6 worm cellular contexts compared by ENCODE assay signal in genomic region chrII:5141945-5142514, ce11.
TF ChIP-seq lines count a peak whose summit lies in the region.

nas-29 (minus strand) TSS chrII:5142036.

TF ChIP-seq in whole organism, L1 larva, 84 proteins besides CTCF, POLR2A, EP300 and RAD21 (continues in another document):
- no peak for TF ChIP-seq lir-3 (tag; optimal IDR thresholded peaks at IDR 0.05; lab: Kevin White, UChicago; ENCODE audit: poor library complexity)
- TF ChIP-seq nhr-11 (tag; optimal IDR thresholded peaks at IDR 0.05; lab: Kevin White, UChicago), result no peak
- TF ChIP-seq unc-30 (tag; optimal IDR thresholded peaks at IDR 0.05; lab: Kevin White, UChicago), result no peak
- peak; percentile 92 for TF ChIP-seq nhr-20 (tag; optimal IDR thresholded peaks at IDR 0.05; lab: Kevin White, UChicago)
- TF ChIP-seq C34B4.2 (tag; optimal IDR thresholded peaks at IDR 0.05; lab: Kevin White, UChicago), result no peak
- TF ChIP-seq lin-14 (GFP tag; optimal IDR thresholded peaks at IDR 0.05; lab: Kevin White, UChicago), result peak; percentile 34
- TF ChIP-seq mab-9 (GFP tag; IDR thresholded peaks at IDR 0.05; lab: Robert Waterston, UW), result no peak
- TF ChIP-seq ztf-4 (tag; optimal IDR thresholded peaks at IDR 0.05; lab: Kevin White, UChicago), result no peak
- TF ChIP-seq C04F5.9 (tag; optimal IDR thresholded peaks at IDR 0.05; lab: Kevin White, UChicago), result no peak
- no peak for TF ChIP-seq jun-1 (tag; optimal IDR thresholded peaks at IDR 0.05; lab: Kevin White, UChicago)
- TF ChIP-seq grh-1 (GFP tag; IDR thresholded peaks at IDR 0.05; lab: Robert Waterston, UW), result no peak
- TF ChIP-seq Y116A8C.19 (tag; optimal IDR thresholded peaks at IDR 0.05; lab: Kevin White, UChicago; ENCODE audit: borderline replicate concordance), result no peak
- no peak for TF ChIP-seq snpc-4 (tag; optimal IDR thresholded peaks at IDR 0.05; lab: Kevin White, UChicago)
- TF ChIP-seq mep-1 (tag; optimal IDR thresholded peaks at IDR 0.05; lab: Kevin White, UChicago), result no peak
- TF ChIP-seq ets-5 (GFP tag; IDR thresholded peaks at IDR 0.05; lab: Robert Waterston, UW), result no peak
- TF ChIP-seq lin-35 (GFP tag; optimal IDR thresholded peaks at IDR 0.05; lab: Kevin White, UChicago), result peak in 1 of 2 experiments; percentile 48

TF ChIP-seq in whole organism, L2 larva, 48 proteins besides CTCF, POLR2A, EP300 and RAD21 (continues in another document):
- peak; percentile 28 for TF ChIP-seq F13H6.1 (tag; optimal IDR thresholded peaks at IDR 0.05; lab: Kevin White, UChicago)
- TF ChIP-seq ama-1 (optimal IDR thresholded peaks at IDR 0.05; lab: Kevin White, UChicago), result no peak
- peak; percentile 29 for TF ChIP-seq gmeb-1 (tag; optimal IDR thresholded peaks at IDR 0.05; lab: Kevin White, UChicago)
- no peak for TF ChIP-seq R02D3.7 (tag; optimal IDR thresholded peaks at IDR 0.05; lab: Kevin White, UChicago)
- no peak for TF ChIP-seq elt-3 (tag; optimal IDR thresholded peaks at IDR 0.05; lab: Kevin White, UChicago)
- no peak for TF ChIP-seq skn-1 (tag; optimal IDR thresholded peaks at IDR 0.05; lab: Kevin White, UChicago)
- no peak for TF ChIP-seq elt-1 (tag; optimal IDR thresholded peaks at IDR 0.05; lab: Kevin White, UChicago)
- TF ChIP-seq sma-9 (GFP tag; optimal IDR thresholded peaks at IDR 0.05; lab: Kevin White, UChicago), result peak; percentile 50
- TF ChIP-seq sma-9 (tag; optimal IDR thresholded peaks at IDR 0.05; lab: Kevin White, UChicago), result no peak
- TF ChIP-seq fos-1 (tag; optimal IDR thresholded peaks at IDR 0.05; lab: Kevin White, UChicago), result peak; percentile 70
- TF ChIP-seq lsy-2 (tag; optimal IDR thresholded peaks at IDR 0.05; lab: Kevin White, UChicago), result no peak
- peak; percentile 55 for TF ChIP-seq crh-2 (tag; optimal IDR thresholded peaks at IDR 0.05; lab: Kevin White, UChicago)
- TF ChIP-seq nhr-77 (tag; optimal IDR thresholded peaks at IDR 0.05; lab: Kevin White, UChicago), result no peak
- TF ChIP-seq mab-5 (tag; optimal IDR thresholded peaks at IDR 0.05; lab: Kevin White, UChicago), result no peak
- TF ChIP-seq mdl-1 (tag; optimal IDR thresholded peaks at IDR 0.05; lab: Kevin White, UChicago), result peak in 1 of 2 experiments; percentile 6
- TF ChIP-seq unc-55 (GFP tag; optimal IDR thresholded peaks at IDR 0.05; lab: Kevin White, UChicago), result no peak

TF ChIP-seq in whole organism, L3 larva, 47 proteins besides CTCF, POLR2A, EP300 and RAD21:
- TF ChIP-seq jun-1 (tag; optimal IDR thresholded peaks at IDR 0.05; lab: Kevin White, UChicago) (peak; percentile 20), ceh-28 (tag; optimal IDR thresholded peaks at IDR 0.05; lab: Kevin White, UChicago) (no peak), ZK546.5 (tag; optimal IDR thresholded peaks at IDR 0.05; lab: Kevin White, UChicago) (no peak), ceh-16 (tag; optimal IDR thresholded peaks at IDR 0.05; lab: Kevin White, UChicago) (no peak), nhr-237 (tag; optimal IDR thresholded peaks at IDR 0.05; lab: Kevin White, UChicago) (no peak), elt-2 (tag; optimal IDR thresholded peaks at IDR 0.05; lab: Kevin White, UChicago) (peak; percentile 98), fkh-10 (GFP tag; optimal IDR thresholded peaks at IDR 0.05; lab: Kevin White, UChicago) (no peak), lin-39 (tag; optimal IDR thresholded peaks at IDR 0.05; lab: Kevin White, UChicago) (no peak), nhr-67 (tag; optimal IDR thresholded peaks at IDR 0.05; lab: Kevin White, UChicago) (no peak), nhr-43 (tag; optimal IDR thresholded peaks at IDR 0.05; lab: Kevin White, UChicago; ENCODE audit: poor library complexity, severe bottlenecking) (peak; percentile 44), mml-1 (tag; optimal IDR thresholded peaks at IDR 0.05; lab: Kevin White, UChicago) (no peak), pqm-1 (tag; optimal IDR thresholded peaks at IDR 0.05; lab: Kevin White, UChicago) (peak; percentile 89), nhr-25 (tag; optimal IDR thresholded peaks at IDR 0.05; lab: Kevin White, UChicago) (peak; percentile 64), eor-1 (tag; optimal IDR thresholded peaks at IDR 0.05; lab: Kevin White, UChicago) (no peak), mdl-1 (tag; optimal IDR thresholded peaks at IDR 0.05; lab: Kevin White, UChicago) (peak; percentile 28), nhr-11 (tag; optimal IDR thresholded peaks at IDR 0.05; lab: Kevin White, UChicago) (no peak)

TF ChIP-seq in whole organism, L4 larva, 104 proteins besides CTCF, POLR2A, EP300 and RAD21 (continues in another document):
- TF ChIP-seq lsy-2 (tag; optimal IDR thresholded peaks at IDR 0.05; lab: Kevin White, UChicago), result no peak
- TF ChIP-seq mxl-2 (GFP tag; conservative IDR thresholded peaks at IDR 0.05; lab: Robert Waterston, UW), result no peak
- TF ChIP-seq D1046.2 (GFP tag; IDR thresholded peaks at IDR 0.05; lab: Robert Waterston, UW), result no peak
- peak; percentile 81 for TF ChIP-seq pqm-1 (tag; optimal IDR thresholded peaks at IDR 0.05; lab: Kevin White, UChicago)
- peak; percentile 49 for TF ChIP-seq hlh-30 (tag; optimal IDR thresholded peaks at IDR 0.05; lab: Kevin White, UChicago; ENCODE audit: insufficient read depth)
- no peak for TF ChIP-seq R02D3.7 (tag; optimal IDR thresholded peaks at IDR 0.05; lab: Kevin White, UChicago)
- no peak for TF ChIP-seq mes-2 (tag; optimal IDR thresholded peaks at IDR 0.05; lab: Kevin White, UChicago; ENCODE audit: poor library complexity, severe bottlenecking)
- peak; percentile 97 for TF ChIP-seq nhr-28 (tag; optimal IDR thresholded peaks at IDR 0.05; lab: Kevin White, UChicago)
- no peak for TF ChIP-seq ZK337.2 (GFP tag; IDR thresholded peaks at IDR 0.05; lab: Robert Waterston, UW)
- peak; percentile 86 for TF ChIP-seq dve-1 (tag; optimal IDR thresholded peaks at IDR 0.05; lab: Kevin White, UChicago; ENCODE audit: insufficient read depth)
- no peak for TF ChIP-seq daf-8 (GFP tag; IDR thresholded peaks at IDR 0.05; lab: Robert Waterston, UW)
- TF ChIP-seq egl-27 (tag; optimal IDR thresholded peaks at IDR 0.05; lab: Kevin White, UChicago), result no peak
- 0 out of 2 replicates have a peak, but pooled peaks have one; percentile 28 for TF ChIP-seq lin-1 (GFP tag; IDR thresholded peaks at IDR 0.05; lab: Robert Waterston, UW)
- TF ChIP-seq aha-1 (tag; lab: Kevin White, UChicago), result peak; percentile 95
- TF ChIP-seq nhr-6 (tag; optimal IDR thresholded peaks at IDR 0.05; lab: Kevin White, UChicago), result no peak
- TF ChIP-seq mdl-1 (tag; optimal IDR thresholded peaks at IDR 0.05; lab: Kevin White, UChicago), result peak in 1 of 2 experiments; percentile 89
- TF ChIP-seq mxl-3 (GFP tag; optimal IDR thresholded peaks at IDR 0.05; lab: Kevin White, UChicago), result peak; percentile 93

TF ChIP-seq in whole organism, late embryonic, 69 proteins besides CTCF, POLR2A, EP300 and RAD21:
- peak; percentile 65 for TF ChIP-seq elt-2 (tag; optimal IDR thresholded peaks at IDR 0.05; lab: Kevin White, UChicago)
- no peak for TF ChIP-seq ahr-1 (tag; optimal IDR thresholded peaks at IDR 0.05; lab: Kevin White, UChicago)

TF ChIP-seq in whole organism, young adult, 124 proteins besides CTCF, POLR2A, EP300 and RAD21:
- TF ChIP-seq T26A5.8 (tag; optimal IDR thresholded peaks at IDR 0.05; lab: Kevin White, UChicago) (no peak), let-607 (tag; optimal IDR thresholded peaks at IDR 0.05; lab: Kevin White, UChicago) (no peak), nhr-80 (tag; optimal IDR thresholded peaks at IDR 0.05; lab: Kevin White, UChicago) (peak; percentile 79), unc-130 (GFP tag; optimal IDR thresholded peaks at IDR 0.05; lab: Kevin White, UChicago) (no peak), lsl-1 (GFP tag; optimal IDR thresholded peaks at IDR 0.05; lab: Kevin White, UChicago) (no peak), dox-1 (GFP tag; IDR thresholded peaks at IDR 0.05; lab: Robert Waterston, UW) (0 out of 2 replicates have a peak, but pooled peaks have one; percentile 29), C06A6.2 (GFP tag; conservative IDR thresholded peaks at IDR 0.05; lab: Robert Waterston, UW) (no peak), sdz-38 (tag; optimal IDR thresholded peaks at IDR 0.05; lab: Kevin White, UChicago) (no peak), cebp-1 (GFP tag; IDR thresholded peaks at IDR 0.05; lab: Robert Waterston, UW) (no peak), cebp-1 (tag; optimal IDR thresholded peaks at IDR 0.05; lab: Kevin White, UChicago) (no peak), bed-2 (GFP tag; IDR thresholded peaks at IDR 0.05; lab: Robert Waterston, UW) (no peak), lsy-27 (tag; optimal IDR thresholded peaks at IDR 0.05; lab: Kevin White, UChicago; ENCODE audit: borderline replicate concordance, insufficient read depth) (no peak), F52B5.7 (tag; optimal IDR thresholded peaks at IDR 0.05; lab: Kevin White, UChicago) (no peak), egl-44 (GFP tag; IDR thresholded peaks at IDR 0.05; lab: Robert Waterston, UW) (no peak), lag-1 (GFP tag; IDR thresholded peaks at IDR 0.05; lab: Robert Waterston, UW) (no peak)
